Worm (Caenorhabditis elegans) whole organism, young adult: ENCODE data around the gene rict-1.

Experiments used
- B0019.2 ChIP-seq: fragments of 200-800 bp; sonication (Bioruptor generic); conservative IDR thresholded peaks from 2 replicates; pipeline ENCODE4 v1.3.6; 2022; ENCODE audit warnings: missing genetic modification reagents, missing genetic modification characterization, missing compliant biosample characterization
- B0261.1 ChIP-seq: sonication (generic microtip); optimal IDR thresholded peaks from 2 replicates; lab custom pipeline; 2016; ENCODE audit warnings: mild to moderate bottlenecking, missing genetic modification characterization, moderate library complexity, missing compliant biosample characterization
- B0336.3 ChIP-seq: fragments of 200-800 bp; sonication (Bioruptor generic); IDR thresholded peaks from 2 replicates; pipeline ENCODE4 v1.3.6; 2022; ENCODE audit warnings: missing genetic modification characterization, missing compliant biosample characterization
- D2030.7 ChIP-seq: fragments of 200-800 bp; sonication (Bioruptor generic); IDR thresholded peaks from 2 replicates; pipeline ENCODE4 v1.3.6; 2022; ENCODE audit warnings: missing genetic modification reagents, missing genetic modification characterization, missing compliant biosample characterization
- F22D6.2 ChIP-seq: sonication (generic microtip); optimal IDR thresholded peaks from 2 replicates; lab custom pipeline; 2016; ENCODE audit warnings: mild to moderate bottlenecking, missing genetic modification characterization, missing compliant biosample characterization
- F23B12.7 ChIP-seq: sonication (generic microtip); optimal IDR thresholded peaks from 2 replicates; lab custom pipeline; 2017; ENCODE audit warnings: missing genetic modification characterization, mild to moderate bottlenecking, missing compliant biosample characterization, antibody characterized with exemption, moderate library complexity; ENCODE audit not compliant: insufficient read depth
- F57A8.1 ChIP-seq: fragments of 200-800 bp; sonication (Bioruptor generic); optimal IDR thresholded peaks from 2 replicates; lab custom pipeline; 2018; ENCODE audit warnings: mild to moderate bottlenecking, missing genetic modification characterization, moderate library complexity, missing compliant biosample characterization
- F57C9.4 ChIP-seq: sonication (generic microtip); optimal IDR thresholded peaks from 2 replicates; lab custom pipeline; 2017; ENCODE audit warnings: mild to moderate bottlenecking, missing genetic modification characterization, missing compliant biosample characterization
- K11D2.4 ChIP-seq: fragments of 200-800 bp; sonication (Bioruptor generic); IDR thresholded peaks from 2 replicates; pipeline ENCODE4 v1.3.6; 2022; ENCODE audit warnings: missing genetic modification reagents, missing genetic modification characterization, missing compliant biosample characterization
- ZK185.1 ChIP-seq: sonication (generic microtip); optimal IDR thresholded peaks from 2 replicates; lab custom pipeline; 2016; ENCODE audit warnings: mild to moderate bottlenecking, missing genetic modification characterization, missing compliant biosample characterization; ENCODE audit not compliant: poor library complexity, severe bottlenecking
- akir-1 ChIP-seq: fragments of 200-800 bp; sonication (Bioruptor generic); optimal IDR thresholded peaks from 2 replicates; lab custom pipeline; 2018; ENCODE audit warnings: mild to moderate bottlenecking, missing genetic modification characterization, moderate library complexity, missing compliant biosample characterization
- atf-7 ChIP-seq: sonication (generic microtip); optimal IDR thresholded peaks from 2 replicates; lab custom pipeline; 2017; ENCODE audit warnings: mild to moderate bottlenecking, missing genetic modification characterization, missing compliant biosample characterization
- attf-3 ChIP-seq: fragments of 200-800 bp; sonication (Bioruptor generic); conservative IDR thresholded peaks from 2 replicates; pipeline ENCODE4 v1.3.6; 2022; ENCODE audit warnings: missing genetic modification reagents, missing genetic modification characterization, missing compliant biosample characterization
- ceh-100 ChIP-seq: fragments of 200-800 bp; sonication (Bioruptor generic); IDR thresholded peaks from 2 replicates; pipeline ENCODE4 v1.3.6; 2022; ENCODE audit warnings: missing genetic modification reagents, missing genetic modification characterization, missing compliant biosample characterization
- ceh-58 ChIP-seq: fragments of 200-800 bp; sonication (Bioruptor generic); IDR thresholded peaks from 2 replicates; pipeline ENCODE4 v1.3.6; 2022; ENCODE audit warnings: missing genetic modification characterization, missing compliant biosample characterization
- dpl-1 ChIP-seq: fragments of 150-350 bp; optimal IDR thresholded peaks from 2 replicates; lab custom pipeline; 2014; ENCODE audit warnings: missing biosample characterization, missing genetic modification reagents, missing genetic modification characterization
- efl-1 ChIP-seq: fragments of 150-350 bp; optimal IDR thresholded peaks from 2 replicates; lab custom pipeline; 2014; ENCODE audit warnings: missing biosample characterization, missing genetic modification reagents, missing genetic modification characterization
- gei-17 ChIP-seq: fragments of 200-800 bp; sonication (Bioruptor generic); optimal IDR thresholded peaks from 2 replicates; lab custom pipeline; 2018; ENCODE audit warnings: mild to moderate bottlenecking, missing genetic modification characterization, missing compliant biosample characterization
- hlh-26 ChIP-seq: fragments of 200-800 bp; sonication (Bioruptor generic); conservative IDR thresholded peaks from 2 replicates; pipeline ENCODE4 v1.3.6; 2022; ENCODE audit warnings: missing genetic modification reagents, missing genetic modification characterization, missing compliant biosample characterization
- hmg-1.2 ChIP-seq: fragments of 200-800 bp; sonication (Bioruptor generic); IDR thresholded peaks from 2 replicates; pipeline ENCODE4 v1.3.6; 2022; ENCODE audit warnings: missing genetic modification reagents, missing genetic modification characterization, missing compliant biosample characterization
- hsf-1 ChIP-seq: fragments of 200-800 bp; sonication (Bioruptor generic); IDR thresholded peaks from 2 replicates; pipeline ENCODE4 v1.3.6; 2022; ENCODE audit warnings: missing genetic modification reagents, missing genetic modification characterization, missing compliant biosample characterization
- let-526 ChIP-seq: fragments of 200-800 bp; sonication (Bioruptor generic); IDR thresholded peaks from 2 replicates; pipeline ENCODE4 v1.3.6; 2022; ENCODE audit warnings: missing genetic modification reagents, missing genetic modification characterization, missing compliant biosample characterization
- lin-26 ChIP-seq: fragments of 200-800 bp; sonication (Bioruptor generic); IDR thresholded peaks from 2 replicates; pipeline ENCODE4 v1.3.6; 2022; ENCODE audit warnings: missing genetic modification reagents, missing genetic modification characterization, missing compliant biosample characterization
- lin-54 ChIP-seq: fragments of 200-800 bp; sonication (Bioruptor generic); optimal IDR thresholded peaks from 2 replicates; lab custom pipeline; 2018; ENCODE audit warnings: mild to moderate bottlenecking, missing genetic modification characterization, missing compliant biosample characterization
- lir-1 ChIP-seq: fragments of 200-800 bp; sonication (Bioruptor generic); conservative IDR thresholded peaks from 2 replicates; pipeline ENCODE4 v1.3.6; 2022; ENCODE audit warnings: missing genetic modification reagents, missing genetic modification characterization, missing compliant biosample characterization
- mcd-1 ChIP-seq: fragments of 200-800 bp; sonication (Bioruptor generic); IDR thresholded peaks from 2 replicates; pipeline ENCODE4 v1.3.6; 2022; ENCODE audit warnings: missing genetic modification reagents, missing genetic modification characterization, missing compliant biosample characterization
- nfya-1 ChIP-seq: sonication (generic microtip); optimal IDR thresholded peaks from 2 replicates; lab custom pipeline; 2017; ENCODE audit warnings: antibody characterized with exemption, missing compliant biosample characterization, missing genetic modification characterization, borderline replicate concordance; ENCODE audit not compliant: insufficient read depth
- rec-8 ChIP-seq, 2 experiments: sonication (generic microtip); optimal IDR thresholded peaks; 2 replicates each; lab custom pipeline; 2016; ENCODE audit warnings: mild to moderate bottlenecking in 2 of 2, missing genetic modification characterization in 2 of 2, missing genetic modification reagents in 2 of 2, missing genotype in 2 of 2, missing biosample characterization in 1 of 2, missing compliant biosample characterization in 1 of 2, moderate library complexity in 1 of 2
- repo-1 ChIP-seq: sonication (generic microtip); optimal IDR thresholded peaks from 2 replicates; lab custom pipeline; 2017; ENCODE audit warnings: mild to moderate bottlenecking, missing genetic modification characterization, missing compliant biosample characterization
- snpc-1.3 ChIP-seq: sonication (generic microtip); optimal IDR thresholded peaks from 2 replicates; lab custom pipeline; 2017; ENCODE audit warnings: missing genetic modification characterization, mild to moderate bottlenecking, missing compliant biosample characterization, antibody characterized with exemption, moderate library complexity, missing genotype, missing genetic modification reagents; ENCODE audit not compliant: insufficient read depth
- tbp1 ChIP-seq: fragments of 200-800 bp; sonication (Bioruptor generic); optimal IDR thresholded peaks from 2 replicates; lab custom pipeline; 2018; ENCODE audit warnings: mild to moderate bottlenecking, missing genetic modification characterization, missing compliant biosample characterization
- unc-130 ChIP-seq: sonication (generic microtip); optimal IDR thresholded peaks from 2 replicates; lab custom pipeline; 2016; ENCODE audit warnings: missing genetic modification reagents, missing genetic modification characterization, missing compliant biosample characterization
- zfh-2 ChIP-seq: fragments of 200-800 bp; sonication (Bioruptor generic); conservative IDR thresholded peaks from 2 replicates; pipeline ENCODE4 v1.3.6; 2022; ENCODE audit warnings: missing genetic modification reagents, missing genetic modification characterization, missing compliant biosample characterization
- zim-3 ChIP-seq: sonication (generic microtip); optimal IDR thresholded peaks from 2 replicates; lab custom pipeline; 2017; ENCODE audit warnings: mild to moderate bottlenecking, missing genetic modification characterization, moderate library complexity, missing compliant biosample characterization
- ztf-22 ChIP-seq: fragments of 200-800 bp; sonication (Bioruptor generic); optimal IDR thresholded peaks from 2 replicates; lab custom pipeline; 2018; ENCODE audit warnings: mild to moderate bottlenecking, missing genetic modification characterization, moderate library complexity, missing compliant biosample characterization
- ztf-28 ChIP-seq: fragments of 200-800 bp; sonication (Bioruptor generic); IDR thresholded peaks from 2 replicates; pipeline ENCODE4 v1.3.6; 2022; ENCODE audit warnings: missing genetic modification reagents, missing genetic modification characterization, missing compliant biosample characterization
- ztf-3 ChIP-seq: fragments of 200-800 bp; sonication (Bioruptor generic); optimal IDR thresholded peaks from 2 replicates; lab custom pipeline; 2018; ENCODE audit warnings: mild to moderate bottlenecking, missing genetic modification characterization, missing compliant biosample characterization

rict-1 gene

DNA sequence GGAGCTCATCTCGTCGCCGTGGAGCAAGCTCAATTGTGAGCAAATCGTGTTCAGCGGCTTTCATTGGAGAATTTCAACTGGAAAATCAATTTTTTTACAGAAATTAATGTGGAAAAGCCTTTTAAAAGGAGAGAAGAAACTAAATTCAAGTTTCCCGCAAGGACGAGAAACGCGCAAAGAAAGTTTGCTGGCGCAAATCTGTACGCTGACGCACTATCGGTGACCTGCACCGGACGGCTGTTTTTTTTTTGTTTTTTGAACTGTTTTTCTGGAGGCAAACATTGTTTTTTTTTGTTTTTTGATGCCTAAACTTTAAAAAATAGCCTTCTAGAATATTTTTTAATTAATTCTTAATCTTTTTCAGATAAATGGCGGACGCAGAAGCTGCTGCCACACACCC lies 40.4 kb upstream of the rict-1 start, which contains the start of the genes hpr-17 and F32A11.1 (continued):
- peak; percentile 89 for TF ChIP-seq dpl-1
- TF ChIP-seq atf-7 (tag; lab: Kevin White, UChicago) = peak; percentile 7
- peak; percentile 35; the same call in 1 of the 2 replicates for TF ChIP-seq zfh-2 (GFP tag; lab: Robert Waterston, UW)
- no peak for TF ChIP-seq hlh-26 (GFP tag; lab: Robert Waterston, UW)
- TF ChIP-seq repo-1 = peak; percentile 73
- no peak for TF ChIP-seq akir-1
- TF ChIP-seq hmg-1.2 = peak; percentile 57
- TF ChIP-seq K11D2.4 (GFP tag; lab: Robert Waterston, UW) = peak; percentile 80
- 0 out of 2 replicates have a peak, but pooled peaks have one; percentile 33 for TF ChIP-seq let-526 (GFP tag; lab: Robert Waterston, UW)
- TF ChIP-seq lir-1 (GFP tag; lab: Robert Waterston, UW) = peak; percentile 31; the same call in 1 of the 2 replicates
- peak; percentile 67 for TF ChIP-seq ceh-100 (GFP tag; lab: Robert Waterston, UW)
- 0 out of 2 replicates have a peak, but pooled peaks have one; percentile 40 for TF ChIP-seq hsf-1 (GFP tag; lab: Robert Waterston, UW)
- TF ChIP-seq B0261.1 (tag; lab: Kevin White, UChicago) = no peak
- no peak for TF ChIP-seq F57C9.4 (tag; lab: Kevin White, UChicago)
- peak; percentile 6 for TF ChIP-seq snpc-1.3 (tag; lab: Kevin White, UChicago)
- TF ChIP-seq efl-1 (GFP tag; lab: Kevin White, UChicago) = peak; percentile 86
- TF ChIP-seq ceh-58 (GFP tag; lab: Robert Waterston, UW) = no peak
- TF ChIP-seq attf-3 (GFP tag; lab: Robert Waterston, UW) = peak; percentile 70
- no peak for TF ChIP-seq F57A8.1
- TF ChIP-seq B0336.3 = peak; percentile 74
- peak; percentile 35 for TF ChIP-seq F22D6.2 (tag; lab: Kevin White, UChicago)
- no peak for TF ChIP-seq unc-130 (GFP tag; lab: Kevin White, UChicago)
- peak; percentile 81 for TF ChIP-seq ZK185.1 (tag; lab: Kevin White, UChicago)
- TF ChIP-seq tbp1 (GFP tag; lab: Kevin White, UChicago) = peak; percentile 52
- TF ChIP-seq gei-17 (GFP tag; lab: Kevin White, UChicago) = peak; percentile 2
- no peak for TF ChIP-seq nfya-1 (tag; lab: Kevin White, UChicago)
- 0 out of 2 replicates have a peak, but pooled peaks have one; percentile 34 for TF ChIP-seq B0019.2 (GFP tag; lab: Robert Waterston, UW)
- no peak for TF ChIP-seq zim-3

DNA sequence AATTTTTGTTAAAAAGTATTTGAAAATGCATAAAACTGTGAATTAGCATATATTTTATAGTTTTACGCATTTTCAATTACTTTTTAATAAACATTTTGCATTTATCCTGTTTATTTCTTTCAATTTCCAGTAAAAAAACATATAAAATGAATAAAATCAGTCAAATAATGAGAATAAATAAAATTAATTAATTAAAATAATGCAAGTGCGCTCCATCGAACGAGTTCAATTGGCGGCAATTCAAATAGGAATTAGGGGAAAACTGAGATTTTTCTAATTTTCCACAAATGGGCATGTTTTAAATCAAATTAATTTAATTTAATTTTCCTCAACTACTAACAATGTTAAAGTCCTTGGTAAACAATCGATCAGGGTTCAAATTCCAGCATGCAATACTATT lies 39.5 kb upstream of the rict-1 start:
- TF ChIP-seq ztf-28 (GFP tag; lab: Robert Waterston, UW) (no peak), mcd-1 (peak; percentile 63), lin-54 (peak; percentile 59), D2030.7 (GFP tag; lab: Robert Waterston, UW) (0 out of 2 replicates have a peak, but pooled peaks have one; percentile 11)
- TF ChIP-seq, all 124 proteins: peak for 3

DNA sequence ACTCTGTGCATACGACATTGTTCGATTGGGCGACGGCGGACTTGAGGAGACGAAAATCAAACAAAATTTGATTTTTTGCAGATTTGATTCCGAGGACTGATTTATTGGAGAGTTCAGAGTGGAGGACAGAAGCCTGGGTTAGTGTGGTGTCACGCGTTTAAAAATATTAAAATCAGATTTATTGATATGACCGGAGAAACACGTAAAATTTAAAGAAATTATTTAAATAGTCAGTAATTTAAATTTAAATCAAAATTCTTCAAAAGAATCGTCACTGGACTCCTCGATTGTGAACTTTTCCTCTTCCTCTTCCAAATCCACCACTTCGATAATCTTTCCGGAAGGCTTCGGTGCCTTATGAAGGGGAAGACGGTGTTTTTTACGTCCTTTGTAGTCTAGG lies 36.7 kb upstream of the rict-1 start, which contains the start of gene spe-18:
TSS of gene spe-18 (minus strand) at position 101 of the 400 bp plus-strand sequence.
- TF ChIP-seq ztf-3 (GFP tag; lab: Kevin White, UChicago) (no peak), ztf-22 (no peak), lin-26 (GFP tag; lab: Robert Waterston, UW) (no peak), rec-8 (tag; optimal IDR thresholded peaks at IDR 0.05; lab: Kevin White, UChicago) (no peak), F23B12.7 (tag; lab: Kevin White, UChicago) (no peak)
